Fruit fly (Drosophila melanogaster) whole organism, wandering third instar larva: ENCODE data around the gene ZnT63C.

ENCODE experiments used
- Abd-B ChIP-seq: fragments of >200 bp; optimal IDR thresholded peaks from 2 replicates; lab custom pipeline; 2017; ENCODE audit warnings: missing biosample characterization, missing genetic modification characterization
- CG32264 ChIP-seq: fragments of 200-800 bp; sonication (Bioruptor generic); optimal IDR thresholded peaks from 2 replicates; lab custom pipeline; 2016; ENCODE audit warnings: missing biosample characterization, missing genetic modification characterization
- CG9705 ChIP-seq: fragments of 200-800 bp; sonication (Bioruptor generic); optimal IDR thresholded peaks from 2 replicates; lab custom pipeline; 2018; ENCODE audit warnings: missing biosample characterization, mild to moderate bottlenecking, missing genetic modification characterization
- CrebA ChIP-seq: fragments of 200-800 bp; sonication (Bioruptor generic); optimal IDR thresholded peaks from 2 replicates; lab custom pipeline; 2016; ENCODE audit warnings: missing biosample characterization, mild to moderate bottlenecking, missing genetic modification characterization, borderline replicate concordance
- Dfd ChIP-seq: fragments of >200 bp; optimal IDR thresholded peaks from 2 replicates; lab custom pipeline; 2017; ENCODE audit warnings: missing biosample characterization, missing genetic modification characterization
- Dif ChIP-seq: fragments of 200-275, 200-300 bp; sonication (Bioruptor generic); optimal IDR thresholded peaks from 2 replicates; lab custom pipeline; 2018; ENCODE audit warnings: missing biosample characterization, missing genetic modification characterization; ENCODE audit not compliant: partially characterized antibody
- GATAd ChIP-seq: sonication (Bioruptor generic); optimal IDR thresholded peaks from 2 replicates; lab custom pipeline; 2016; ENCODE audit warnings: missing biosample characterization, missing genetic modification characterization
- HLH106 ChIP-seq: fragments of 200-800 bp; optimal IDR thresholded peaks from 3 replicates; lab custom pipeline; 2019; ENCODE audit warnings: missing biosample characterization, mild to moderate bottlenecking, missing genetic modification characterization, moderate library complexity
- Hnf4 ChIP-seq: fragments of 200-800 bp; sonication (Bioruptor generic); optimal IDR thresholded peaks from 2 replicates; lab custom pipeline; 2016; ENCODE audit warnings: missing biosample characterization, mild to moderate bottlenecking, missing genetic modification characterization
- Hr78 ChIP-seq: fragments of >200 bp; optimal IDR thresholded peaks from 2 replicates; lab custom pipeline; 2017; ENCODE audit warnings: missing biosample characterization, missing genetic modification characterization
- Hr83 ChIP-seq: fragments of 200-300 bp; sonication (Bioruptor generic); optimal IDR thresholded peaks from 2 replicates; lab custom pipeline; 2016; ENCODE audit warnings: missing biosample characterization, mild to moderate bottlenecking, missing genetic modification characterization, moderate library complexity; ENCODE audit not compliant: poor library complexity, severe bottlenecking
- Jra ChIP-seq: sonication (Bioruptor generic); optimal IDR thresholded peaks from 2 replicates; lab custom pipeline; 2016; ENCODE audit warnings: missing biosample characterization, missing genetic modification characterization
- Mio ChIP-seq: sonication (Bioruptor generic); optimal IDR thresholded peaks from 2 replicates; lab custom pipeline; 2016; ENCODE audit warnings: missing biosample characterization, missing genetic modification characterization
- Myc ChIP-seq: fragments of >200 bp; optimal IDR thresholded peaks from 2 replicates; lab custom pipeline; 2017
- N ChIP-seq: fragments of >200 bp; optimal IDR thresholded peaks from 2 replicates; lab custom pipeline; 2018; ENCODE audit warnings: missing biosample characterization, missing external identifiers, missing genetic modification characterization
- OdsH ChIP-seq: fragments of 200-800 bp; sonication (Bioruptor generic); optimal IDR thresholded peaks from 2 replicates; lab custom pipeline; 2016; ENCODE audit warnings: missing biosample characterization, mild to moderate bottlenecking, missing genetic modification characterization
- Rel ChIP-seq, 2 experiments: fragments of 200-800 bp; sonication (Bioruptor generic) in 1 of 2; optimal IDR thresholded peaks; 2 replicates in 1 of 2; 3 replicates in 1 of 2; lab custom pipeline; 2016 to 2019; ENCODE audit warnings: mild to moderate bottlenecking in 2 of 2, missing biosample characterization in 2 of 2, missing genetic modification characterization in 2 of 2, moderate library complexity in 1 of 2
- Sp1 ChIP-seq: fragments of 200-800 bp; sonication (Bioruptor generic); optimal IDR thresholded peaks from 3 replicates; lab custom pipeline; 2019; ENCODE audit warnings: missing biosample characterization, mild to moderate bottlenecking, missing genetic modification characterization, moderate library complexity
- Vsx2 ChIP-seq: fragments of 200-300, 225-300 bp; sonication (Bioruptor generic); optimal IDR thresholded peaks from 2 replicates; lab custom pipeline; 2018; ENCODE audit warnings: missing biosample characterization, missing genetic modification characterization; ENCODE audit not compliant: partially characterized antibody
- br ChIP-seq: fragments of 200-800 bp; sonication (Bioruptor generic); optimal IDR thresholded peaks from 2 replicates; lab custom pipeline; 2016; ENCODE audit warnings: missing biosample characterization, missing genetic modification characterization
- brk ChIP-seq: fragments of 200-800 bp; sonication (Bioruptor generic); optimal IDR thresholded peaks from 2 replicates; lab custom pipeline; 2016; ENCODE audit warnings: missing biosample characterization, mild to moderate bottlenecking, missing genetic modification characterization
- dl ChIP-seq, 2 experiments: fragments of 175-275, 200-275 bp in 1 of 2; fragments of 200-275 bp in 1 of 2; sonication (Bioruptor generic); optimal IDR thresholded peaks; lab custom pipeline; 2018; ENCODE audit warnings: mild to moderate bottlenecking in 2 of 2, missing biosample characterization in 2 of 2, missing genetic modification characterization in 2 of 2, moderate library complexity in 2 of 2; ENCODE audit not compliant: partially characterized antibody in 2 of 2, insufficient read depth in 1 of 2
- dmrt93B ChIP-seq: fragments of 200-800 bp; sonication (Bioruptor generic); optimal IDR thresholded peaks from 2 replicates; lab custom pipeline; 2018; ENCODE audit warnings: missing biosample characterization, mild to moderate bottlenecking, missing genetic modification characterization
- dsf ChIP-seq: sonication (Bioruptor generic); optimal IDR thresholded peaks from 2 replicates; lab custom pipeline; 2016; ENCODE audit warnings: missing biosample characterization, missing genetic modification characterization, borderline replicate concordance
- ey ChIP-seq: fragments of 200-800 bp; sonication (Bioruptor generic); optimal IDR thresholded peaks from 2 replicates; lab custom pipeline; 2016; ENCODE audit warnings: missing biosample characterization, missing genetic modification characterization
- foxo ChIP-seq, 2 experiments: fragments of 200-800 bp; sonication (Bioruptor generic); optimal IDR thresholded peaks; 2 replicates in 1 of 2; 3 replicates in 1 of 2; lab custom pipeline; 2016 to 2017; ENCODE audit warnings: missing biosample characterization in 2 of 2, missing genetic modification characterization in 2 of 2
- fru ChIP-seq: fragments of 200-800 bp; sonication (Bioruptor generic); optimal IDR thresholded peaks from 3 replicates; lab custom pipeline; 2016; ENCODE audit warnings: missing biosample characterization, mild to moderate bottlenecking, missing genetic modification characterization
- h ChIP-seq: fragments of 200-800 bp; sonication (Bioruptor generic); optimal IDR thresholded peaks from 3 replicates; lab custom pipeline; 2016; ENCODE audit warnings: missing biosample characterization, mild to moderate bottlenecking, missing genetic modification characterization
- jim ChIP-seq: fragments of 175-275, 200-325 bp; sonication (Bioruptor generic); optimal IDR thresholded peaks from 2 replicates; lab custom pipeline; 2016; ENCODE audit warnings: missing biosample characterization, mild to moderate bottlenecking, missing genetic modification characterization
- lola ChIP-seq: fragments of >200 bp; optimal IDR thresholded peaks from 2 replicates; lab custom pipeline; 2017; ENCODE audit warnings: missing biosample characterization, missing genetic modification characterization
- pan ChIP-seq: fragments of >200 bp; optimal IDR thresholded peaks from 2 replicates; lab custom pipeline; 2017
- psq ChIP-seq: fragments of 200-800 bp; sonication (Bioruptor generic); optimal IDR thresholded peaks from 3 replicates; lab custom pipeline; 2017; ENCODE audit warnings: missing biosample characterization, mild to moderate bottlenecking, missing genetic modification characterization, moderate library complexity
- rgr ChIP-seq: fragments of 200-800 bp; sonication (Bioruptor generic); optimal IDR thresholded peaks from 3 replicates; lab custom pipeline; 2016; ENCODE audit warnings: missing biosample characterization, mild to moderate bottlenecking, missing genetic modification characterization
- sage ChIP-seq: fragments of 200-800 bp; sonication (Bioruptor generic); optimal IDR thresholded peaks from 2 replicates; lab custom pipeline; 2016; ENCODE audit warnings: missing biosample characterization, mild to moderate bottlenecking, missing genetic modification characterization
- sv ChIP-seq: fragments of 200-800 bp; sonication (Bioruptor generic); optimal IDR thresholded peaks from 3 replicates; lab custom pipeline; 2016; ENCODE audit warnings: missing biosample characterization, missing genetic modification characterization
- tai ChIP-seq: sonication (Bioruptor generic); optimal IDR thresholded peaks from 2 replicates; lab custom pipeline; 2016; ENCODE audit warnings: missing biosample characterization, missing genetic modification characterization
- usp ChIP-seq: fragments of >200 bp; optimal IDR thresholded peaks from 2 replicates; lab custom pipeline; 2017; ENCODE audit warnings: missing biosample characterization, missing genetic modification characterization
- woc ChIP-seq: sonication (Bioruptor generic); optimal IDR thresholded peaks from 2 replicates; lab custom pipeline; 2016; ENCODE audit warnings: missing biosample characterization, mild to moderate bottlenecking, missing genetic modification characterization

Gene ZnT63C

dm6 chr3L:3316441-3316840, 12.9 kb downstream of the ZnT63C start, which contains the start of gene Drsl5:
Gene Drsl5, plus strand, starts transcription at chr3L:3316781.
- TF ChIP-seq usp (GFP tag; lab: Kevin White, UChicago) (no peak), tai (GFP tag; lab: Kevin White, UChicago) (no peak), Sp1 (no peak), Myc (lab: Kevin White, UChicago) (peak; percentile 24)

DNA sequence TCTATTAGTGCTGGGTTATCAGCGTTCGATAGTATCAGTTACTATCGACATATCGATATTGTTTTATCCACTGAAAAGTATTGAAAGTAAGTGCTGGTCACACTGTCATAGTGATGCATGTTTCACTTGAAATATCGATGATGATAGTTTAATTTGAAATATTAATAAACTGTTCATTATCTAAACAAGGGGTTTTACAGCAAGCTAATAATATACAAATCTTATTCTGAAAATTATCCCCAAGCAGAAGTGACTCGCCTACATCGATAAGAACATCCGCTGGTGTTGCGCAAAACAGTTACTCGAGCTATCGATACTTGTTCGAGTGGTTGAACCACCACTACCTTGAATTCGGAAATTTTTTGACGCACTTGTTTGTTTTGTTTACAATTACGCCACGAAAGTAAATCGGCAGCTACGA, 15.7 kb downstream of the ZnT63C start, which contains the start of the genes PIG-C, CG12016 and Dpm2:
PIG-C (minus strand) TSS at position 10 of the 421 bp plus-strand sequence.
CG12016 (plus strand) TSS at position 333 of the 421 bp plus-strand sequence.
Dpm2 (plus strand) TSS at position 333 of the 421 bp plus-strand sequence.
- TF ChIP-seq ey (GFP tag; lab: Kevin White, UChicago) (peak; percentile 70), woc (GFP tag; lab: Kevin White, UChicago) (peak; percentile 94), fru (peak; percentile 76), Hr78 (GFP tag; lab: Kevin White, UChicago) (no peak), Dfd (GFP tag; lab: Kevin White, UChicago) (no peak), pan (no peak), Rel (GFP tag; optimal IDR thresholded peaks at IDR 0.05; lab: Kevin White, UChicago) (no peak), Rel (tag; optimal IDR thresholded peaks at IDR 0.05; lab: Kevin White, UChicago) (peak; percentile 63), h (GFP tag; lab: Kevin White, UChicago) (no peak), Sp1 (peak; percentile 61), Hnf4 (GFP tag; lab: Kevin White, UChicago) (peak; percentile 84), Mio (peak; percentile 1), dsf (GFP tag; lab: Kevin White, UChicago) (peak; percentile 27), CG9705 (GFP tag; lab: Kevin White, UChicago) (peak; percentile 64), rgr (peak; percentile 77), Abd-B (GFP tag; lab: Kevin White, UChicago) (no peak), Vsx2 (GFP tag; lab: Kevin White, UChicago) (no peak), HLH106 (tag; lab: Kevin White, UChicago) (peak; percentile 77), lola (no peak), Jra (GFP tag; lab: Kevin White, UChicago) (peak; percentile 84), Hr83 (GFP tag; lab: Kevin White, UChicago) (peak; percentile 18), dl (GFP tag; optimal IDR thresholded peaks at IDR 0.05; lab: Kevin White, UChicago; ENCODE audit: insufficient read depth in 1 of 2, partially characterized antibody in 2 of 2) (no peak), Myc (lab: Kevin White, UChicago) (peak; percentile 52), foxo (GFP tag; optimal IDR thresholded peaks at IDR 0.05; lab: Kevin White, UChicago) (peak in 1 of 2 experiments; percentile 80), tai (GFP tag; lab: Kevin White, UChicago) (no peak), CG32264 (GFP tag; lab: Kevin White, UChicago) (peak; percentile 53), br (GFP tag; lab: Kevin White, UChicago) (peak; percentile 74), Dif (GFP tag; lab: Kevin White, UChicago) (no peak), brk (GFP tag; lab: Kevin White, UChicago) (no peak), sage (GFP tag; lab: Kevin White, UChicago) (no peak), psq (GFP tag; lab: Kevin White, UChicago) (peak; percentile 47), jim (GFP tag; lab: Kevin White, UChicago) (no peak), usp (GFP tag; lab: Kevin White, UChicago) (no peak), GATAd (GFP tag; lab: Kevin White, UChicago) (no peak), OdsH (peak; percentile 61), dmrt93B (GFP tag; lab: Kevin White, UChicago) (no peak), sv (GFP tag; lab: Kevin White, UChicago) (peak; percentile 59), CrebA (no peak), N (GFP tag; lab: Kevin White, UChicago) (no peak)
